Worm (Caenorhabditis elegans) whole organism, L2 larva: ENCODE data around the gene nhr-3.

Experiments used
- aly-2 ChIP-seq: fragments of 150-350 bp; optimal IDR thresholded peaks from 2 replicates; lab custom pipeline; 2014; ENCODE audit warnings: missing biosample characterization, missing genetic modification characterization
- gmeb-1 ChIP-seq: fragments of 150-350 bp; optimal IDR thresholded peaks from 2 replicates; lab custom pipeline; 2014; ENCODE audit warnings: missing biosample characterization, missing genetic modification characterization
- lin-11 ChIP-seq: fragments of 150-350 bp; sonication (generic microtip); optimal IDR thresholded peaks from 2 replicates; lab custom pipeline; 2014; ENCODE audit warnings: missing biosample characterization, missing genetic modification characterization, inconsistent platforms, mixed read lengths
- lin-13 ChIP-seq: fragments of 150-350 bp; optimal IDR thresholded peaks from 2 replicates; lab custom pipeline; 2014; ENCODE audit warnings: missing biosample characterization, missing genetic modification reagents, missing genetic modification characterization
- lsy-2 ChIP-seq, 2 experiments: fragments of 150-350 bp in 1 of 2; sonication (generic microtip) in 1 of 2; optimal IDR thresholded peaks; 2 replicates each; lab custom pipeline; 2014 to 2017; ENCODE audit warnings: missing biosample characterization in 2 of 2, missing genetic modification characterization in 2 of 2
- nhr-237 ChIP-seq: fragments of 150-350 bp; optimal IDR thresholded peaks from 2 replicates; lab custom pipeline; 2014; ENCODE audit warnings: missing biosample characterization, missing genetic modification characterization
- unc-39 ChIP-seq: fragments of 150-350 bp; optimal IDR thresholded peaks from 2 replicates; lab custom pipeline; 2014; ENCODE audit warnings: missing biosample characterization, missing genetic modification characterization

ce11 chrX:14563818-14564217 is 5.5 kb downstream of the nhr-3 start:
- TF ChIP-seq aly-2 (tag; lab: Kevin White, UChicago) (no peak), lsy-2 (tag; optimal IDR thresholded peaks at IDR 0.05; lab: Kevin White, UChicago) (no peak), unc-39 (tag; lab: Kevin White, UChicago) (no peak), lin-13 (no peak), nhr-237 (tag; lab: Kevin White, UChicago) (no peak), lin-11 (tag; lab: Kevin White, UChicago) (no peak), gmeb-1 (tag; lab: Kevin White, UChicago) (no peak)
